Worm (Caenorhabditis elegans): ENCODE data around the gene clec-186.

DNA sequence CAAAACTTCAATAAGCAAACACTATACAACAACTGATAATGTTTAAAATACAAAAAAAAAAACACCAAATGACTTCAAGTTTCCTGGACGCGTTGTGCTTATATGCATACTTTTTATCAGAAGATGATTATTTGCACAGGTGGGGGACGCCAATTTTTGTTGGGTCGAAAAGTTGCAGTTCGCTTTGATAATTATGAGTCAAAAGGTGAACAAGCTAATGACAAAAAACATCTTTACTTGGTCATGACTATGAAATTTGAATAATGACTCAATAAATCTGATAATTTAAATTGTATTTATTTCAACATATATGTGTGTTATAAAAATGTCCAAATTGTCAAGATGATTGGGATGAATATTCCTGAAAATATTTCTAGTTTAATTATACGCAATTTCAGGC, 17.3 kb downstream of the clec-186 start, which contains the start of gene ZK896.4:
- TF ChIP-seq hnd-1 (tag; optimal IDR thresholded peaks at IDR 0.05) (no peak), ceh-36 (tag; optimal IDR thresholded peaks at IDR 0.05) (no peak), tbx-37 (GFP tag; conservative IDR thresholded peaks at IDR 0.05) (no peak), ama-1 (optimal IDR thresholded peaks at IDR 0.05) (no peak), ceh-13 (GFP tag; optimal IDR thresholded peaks at IDR 0.05) (no peak), ets-7 (tag; optimal IDR thresholded peaks at IDR 0.05) (no peak), tra-4 (tag; optimal IDR thresholded peaks at IDR 0.05) (no peak), B0310.2 (tag; optimal IDR thresholded peaks at IDR 0.05) (no peak), flt-1 (GFP tag; IDR thresholded peaks at IDR 0.05) (no peak)

Measured in whole organism, early embryonic.